Worm (Caenorhabditis elegans) whole organism, L2 larva: ENCODE results near the gene rmd-1.
A peak's percentile ranks its signal among the peaks of the same experiment; 100 is the strongest.

Experiments used
- C34F6.9 ChIP-seq: fragments of 150-350 bp; optimal IDR thresholded peaks from 2 replicates; lab custom pipeline; 2014; ENCODE audit warnings: missing biosample characterization, missing genetic modification characterization
- F13H6.1 ChIP-seq: sonication (generic microtip); optimal IDR thresholded peaks from 2 replicates; lab custom pipeline; 2016; ENCODE audit warnings: missing genetic modification characterization, missing compliant biosample characterization
- R02D3.7 ChIP-seq: fragments of 150-350 bp; optimal IDR thresholded peaks from 2 replicates; lab custom pipeline; 2014; ENCODE audit warnings: missing biosample characterization, missing genetic modification characterization
- Y55F3AM.14 ChIP-seq: fragments of 200-800 bp; sonication (Bioruptor generic); optimal IDR thresholded peaks from 2 replicates; lab custom pipeline; 2018; ENCODE audit warnings: mild to moderate bottlenecking, missing genetic modification characterization, missing compliant biosample characterization
- ZK546.5 ChIP-seq: sonication (generic microtip); optimal IDR thresholded peaks from 2 replicates; lab custom pipeline; 2017; ENCODE audit warnings: missing biosample characterization, missing genetic modification characterization
- alr-1 ChIP-seq: fragments of 150-350 bp; optimal IDR thresholded peaks from 2 replicates; lab custom pipeline; 2014; ENCODE audit warnings: missing biosample characterization, missing genetic modification characterization
- aly-2 ChIP-seq: fragments of 150-350 bp; optimal IDR thresholded peaks from 2 replicates; lab custom pipeline; 2014; ENCODE audit warnings: missing biosample characterization, missing genetic modification characterization
- ama-1 ChIP-seq: fragments of 150-350 bp; optimal IDR thresholded peaks from 2 replicates; lab custom pipeline; 2018; ENCODE audit warnings: inconsistent platforms
- blmp-1 ChIP-seq: sonication (generic microtip); optimal IDR thresholded peaks from 2 replicates; lab custom pipeline; 2017; ENCODE audit warnings: missing genetic modification characterization, mild to moderate bottlenecking, missing compliant biosample characterization, antibody characterized with exemption, moderate library complexity; ENCODE audit not compliant: insufficient read depth
- ceh-82 ChIP-seq: fragments of 150-350 bp; optimal IDR thresholded peaks from 2 replicates; lab custom pipeline; 2014; ENCODE audit warnings: missing biosample characterization, missing genetic modification characterization
- crh-2 ChIP-seq: sonication (generic microtip); optimal IDR thresholded peaks from 2 replicates; lab custom pipeline; 2017; ENCODE audit warnings: missing biosample characterization, missing genetic modification characterization
- dmd-4 ChIP-seq: sonication (generic microtip); optimal IDR thresholded peaks from 2 replicates; lab custom pipeline; 2017; ENCODE audit warnings: missing biosample characterization, missing genetic modification characterization
- egl-27 ChIP-seq: sonication (generic microtip); optimal IDR thresholded peaks from 3 replicates; lab custom pipeline; 2017; ENCODE audit warnings: missing biosample characterization, missing genetic modification reagents, missing genetic modification characterization
- elt-1 ChIP-seq: fragments of 150-350 bp; optimal IDR thresholded peaks from 2 replicates; lab custom pipeline; 2014; ENCODE audit warnings: missing biosample characterization, missing genetic modification characterization
- fos-1 ChIP-seq: fragments of 150-350 bp; optimal IDR thresholded peaks from 2 replicates; lab custom pipeline; 2014; ENCODE audit warnings: missing biosample characterization, missing genetic modification characterization
- gmeb-1 ChIP-seq: fragments of 150-350 bp; optimal IDR thresholded peaks from 2 replicates; lab custom pipeline; 2014; ENCODE audit warnings: missing biosample characterization, missing genetic modification characterization
- lin-11 ChIP-seq: fragments of 150-350 bp; sonication (generic microtip); optimal IDR thresholded peaks from 2 replicates; lab custom pipeline; 2014; ENCODE audit warnings: missing biosample characterization, missing genetic modification characterization, inconsistent platforms, mixed read lengths
- lin-13 ChIP-seq: fragments of 150-350 bp; optimal IDR thresholded peaks from 2 replicates; lab custom pipeline; 2014; ENCODE audit warnings: missing biosample characterization, missing genetic modification reagents, missing genetic modification characterization
- lin-39 ChIP-seq: fragments of 150-350 bp; optimal IDR thresholded peaks from 2 replicates; lab custom pipeline; 2014; ENCODE audit warnings: missing biosample characterization, missing genetic modification reagents, missing genetic modification characterization
- lsy-2 ChIP-seq, 2 experiments: fragments of 150-350 bp in 1 of 2; sonication (generic microtip) in 1 of 2; optimal IDR thresholded peaks; 2 replicates each; lab custom pipeline; 2014 to 2017; ENCODE audit warnings: missing biosample characterization in 2 of 2, missing genetic modification characterization in 2 of 2
- mab-5 ChIP-seq: fragments of 150-350 bp; optimal IDR thresholded peaks from 2 replicates; lab custom pipeline; 2014; ENCODE audit warnings: missing biosample characterization, missing genetic modification characterization
- mdl-1 ChIP-seq, 2 experiments: fragments of 150-350 bp in 1 of 2; sonication (generic microtip) in 1 of 2; optimal IDR thresholded peaks; 2 replicates each; lab custom pipeline; 2017; ENCODE audit warnings: missing biosample characterization in 2 of 2, missing genetic modification characterization in 2 of 2
- nhr-10 ChIP-seq: sonication (generic microtip); optimal IDR thresholded peaks from 2 replicates; lab custom pipeline; 2017; ENCODE audit warnings: missing biosample characterization, missing genetic modification characterization
- nhr-12 ChIP-seq: fragments of 150-350 bp; optimal IDR thresholded peaks from 2 replicates; lab custom pipeline; 2014; ENCODE audit warnings: missing biosample characterization, missing genetic modification characterization
- nhr-129 ChIP-seq: fragments of 150-350 bp; optimal IDR thresholded peaks from 2 replicates; lab custom pipeline; 2014; ENCODE audit warnings: missing biosample characterization, missing genetic modification characterization
- nhr-21 ChIP-seq: fragments of 150-350 bp; optimal IDR thresholded peaks from 2 replicates; lab custom pipeline; 2014; ENCODE audit warnings: missing biosample characterization, missing genetic modification characterization
- nhr-23 ChIP-seq: fragments of 150-350 bp; optimal IDR thresholded peaks from 2 replicates; lab custom pipeline; 2014; ENCODE audit warnings: missing biosample characterization, missing genetic modification reagents, missing genetic modification characterization
- nhr-237 ChIP-seq: fragments of 150-350 bp; optimal IDR thresholded peaks from 2 replicates; lab custom pipeline; 2014; ENCODE audit warnings: missing biosample characterization, missing genetic modification characterization
- nhr-25 ChIP-seq: fragments of 150-350 bp; sonication (generic microtip); optimal IDR thresholded peaks from 3 replicates; lab custom pipeline; 2014; ENCODE audit warnings: missing biosample characterization, missing genetic modification characterization
- nhr-6 ChIP-seq: fragments of 150-350 bp; optimal IDR thresholded peaks from 2 replicates; lab custom pipeline; 2014; ENCODE audit warnings: missing biosample characterization, missing genetic modification characterization
- sem-4 ChIP-seq: fragments of 150-350 bp; optimal IDR thresholded peaks from 2 replicates; lab custom pipeline; 2014; ENCODE audit warnings: missing biosample characterization, missing genetic modification reagents, missing genetic modification characterization
- sma-3 ChIP-seq: sonication (generic microtip); optimal IDR thresholded peaks from 2 replicates; lab custom pipeline; 2016; ENCODE audit warnings: missing genetic modification reagents, missing genetic modification characterization, missing compliant biosample characterization
- sma-9 ChIP-seq, 2 experiments: fragments of 150-350 bp in 1 of 2; sonication (generic microtip) in 1 of 2; optimal IDR thresholded peaks; 2 replicates each; lab custom pipeline; 2014 to 2016; ENCODE audit warnings: missing genetic modification characterization in 2 of 2, mild to moderate bottlenecking in 1 of 2, missing biosample characterization in 1 of 2, missing compliant biosample characterization in 1 of 2, missing genetic modification reagents in 1 of 2, moderate library complexity in 1 of 2
- snpc-4 ChIP-seq: fragments of 150-350 bp; optimal IDR thresholded peaks from 2 replicates; lab custom pipeline; 2014; ENCODE audit warnings: missing biosample characterization, missing genetic modification characterization
- unc-39 ChIP-seq: fragments of 150-350 bp; optimal IDR thresholded peaks from 2 replicates; lab custom pipeline; 2014; ENCODE audit warnings: missing biosample characterization, missing genetic modification characterization
- unc-55 ChIP-seq: fragments of 150-350 bp; sonication (generic microtip); optimal IDR thresholded peaks from 3 replicates; lab custom pipeline; 2014; ENCODE audit warnings: missing biosample characterization, missing genetic modification reagents, missing genetic modification characterization
- zag-1 ChIP-seq: fragments of 150-350 bp; optimal IDR thresholded peaks from 2 replicates; lab custom pipeline; 2014; ENCODE audit warnings: missing biosample characterization, missing genetic modification characterization
- ztf-1 ChIP-seq: fragments of 200-800 bp; sonication (Bioruptor generic); conservative IDR thresholded peaks from 2 replicates; pipeline ENCODE4 v1.3.6; 2022; ENCODE audit warnings: missing genetic modification characterization, missing compliant biosample characterization
- ztf-11 ChIP-seq: sonication (generic microtip); optimal IDR thresholded peaks from 2 replicates; lab custom pipeline; 2017; ENCODE audit warnings: missing biosample characterization, missing genetic modification characterization
- ztf-4 ChIP-seq: fragments of 150-350 bp; optimal IDR thresholded peaks from 2 replicates; lab custom pipeline; 2014; ENCODE audit warnings: missing biosample characterization, missing genetic modification characterization

Gene rmd-1

DNA sequence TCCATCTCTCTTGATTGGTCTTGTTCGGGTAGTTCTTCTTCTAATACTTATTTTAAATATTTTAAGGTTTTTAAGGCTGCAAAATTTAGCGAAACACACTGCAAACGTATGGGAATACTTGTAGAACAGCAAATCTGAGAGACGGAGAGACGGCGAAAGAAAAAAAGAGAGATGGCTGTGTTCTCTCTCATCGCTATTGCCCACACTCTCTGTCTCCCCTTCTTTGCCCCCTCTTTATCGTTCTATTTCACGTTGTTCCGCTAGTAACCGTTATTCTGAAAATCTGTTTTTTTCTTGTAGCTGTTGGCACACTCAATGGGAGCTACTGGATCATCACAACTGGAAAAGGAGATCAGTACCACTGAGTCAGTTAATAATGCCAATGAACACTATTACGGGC is 17.4 kb downstream of the rmd-1 start, which contains the start of gene usp-46:
Gene usp-46, plus strand, starts transcription at position 301 of the 400 bp plus-strand sequence.
- TF ChIP-seq mdl-1 (tag; optimal IDR thresholded peaks at IDR 0.05; lab: Kevin White, UChicago) (no peak), ceh-82 (tag; lab: Kevin White, UChicago) (no peak), lsy-2 (tag; optimal IDR thresholded peaks at IDR 0.05; lab: Kevin White, UChicago) (peak in 1 of 2 experiments; percentile 15), C34F6.9 (tag; lab: Kevin White, UChicago) (peak; percentile 22), lin-39 (tag; lab: Kevin White, UChicago) (no peak), nhr-129 (tag; lab: Kevin White, UChicago) (peak; percentile 5)

ce11 chrIII:9779080-9779479 is 20.2 kb downstream of the rmd-1 start:
- TF ChIP-seq blmp-1 (tag; lab: Kevin White, UChicago) = no peak
- no peak for TF ChIP-seq alr-1 (tag; lab: Kevin White, UChicago)
- TF ChIP-seq lin-39 (tag; lab: Kevin White, UChicago) = no peak
- TF ChIP-seq nhr-237 (tag; lab: Kevin White, UChicago) = no peak
- TF ChIP-seq lin-13 = no peak
- no peak for TF ChIP-seq lin-11 (tag; lab: Kevin White, UChicago)
- TF ChIP-seq unc-39 (tag; lab: Kevin White, UChicago) = no peak
- TF ChIP-seq ama-1 (lab: Kevin White, UChicago) = no peak
- no peak for TF ChIP-seq ceh-82 (tag; lab: Kevin White, UChicago)
- TF ChIP-seq zag-1 (tag; lab: Kevin White, UChicago) = no peak
- no peak for TF ChIP-seq Y55F3AM.14 (GFP tag; lab: Kevin White, UChicago)
- no peak for TF ChIP-seq nhr-10
- no peak for TF ChIP-seq nhr-12
- no peak for TF ChIP-seq nhr-129 (tag; lab: Kevin White, UChicago)
- TF ChIP-seq dmd-4 (tag; lab: Kevin White, UChicago) = no peak
- TF ChIP-seq lsy-2 (tag; optimal IDR thresholded peaks at IDR 0.05; lab: Kevin White, UChicago) = no peak
- TF ChIP-seq nhr-25 = no peak

ce11 chrIII:9780254-9780653 is 21.4 kb downstream of the rmd-1 start, which contains the start of gene sqv-3:
Gene sqv-3, minus strand, starts transcription at chrIII:9780354.
- TF ChIP-seq ztf-4 (no peak), R02D3.7 (tag; lab: Kevin White, UChicago) (no peak), alr-1 (tag; lab: Kevin White, UChicago) (no peak), lin-13 (no peak), lsy-2 (tag; optimal IDR thresholded peaks at IDR 0.05; lab: Kevin White, UChicago) (no peak), mdl-1 (tag; optimal IDR thresholded peaks at IDR 0.05; lab: Kevin White, UChicago) (no peak), blmp-1 (tag; lab: Kevin White, UChicago) (no peak), ama-1 (lab: Kevin White, UChicago) (no peak), crh-2 (no peak), aly-2 (tag; lab: Kevin White, UChicago) (no peak), nhr-10 (no peak), C34F6.9 (tag; lab: Kevin White, UChicago) (no peak)

- peak; percentile 78 for TF ChIP-seq ama-1 (lab: Kevin White, UChicago)
- peak; percentile 95 for TF ChIP-seq crh-2
- TF ChIP-seq nhr-25 = peak; percentile 75
- peak; percentile 98 for TF ChIP-seq C34F6.9 (tag; lab: Kevin White, UChicago)
- peak; percentile 55 for TF ChIP-seq ceh-82 (tag; lab: Kevin White, UChicago)
- peak in 1 of 2 experiments; percentile 41 for TF ChIP-seq mdl-1 (tag; optimal IDR thresholded peaks at IDR 0.05; lab: Kevin White, UChicago)
- peak; percentile 88 for TF ChIP-seq nhr-129 (tag; lab: Kevin White, UChicago)
- TF ChIP-seq lin-13 = peak; percentile 85
- TF ChIP-seq nhr-6 (tag; lab: Kevin White, UChicago) = peak; percentile 39
- no peak for TF ChIP-seq nhr-10
- peak; percentile 11 for TF ChIP-seq R02D3.7 (tag; lab: Kevin White, UChicago)
- TF ChIP-seq ztf-4 = peak; percentile 65
- TF ChIP-seq fos-1 (tag; lab: Kevin White, UChicago) = peak; percentile 99
- peak; percentile 69 for TF ChIP-seq zag-1 (tag; lab: Kevin White, UChicago)
- TF ChIP-seq sma-3 = peak; percentile 83
- peak; percentile 42 for TF ChIP-seq ZK546.5
- TF ChIP-seq Y55F3AM.14 (GFP tag; lab: Kevin White, UChicago) = no peak
- TF ChIP-seq sem-4 (tag; lab: Kevin White, UChicago) = no peak
- TF ChIP-seq nhr-23 (tag; lab: Kevin White, UChicago) = no peak
- peak; percentile 78 to 94 for TF ChIP-seq lsy-2 (tag; optimal IDR thresholded peaks at IDR 0.05; lab: Kevin White, UChicago)
- TF ChIP-seq snpc-4 (tag; lab: Kevin White, UChicago) = peak; percentile 53
- peak; percentile 46 for TF ChIP-seq egl-27 (tag; lab: Kevin White, UChicago)
- TF ChIP-seq lin-11 (tag; lab: Kevin White, UChicago) = peak; percentile 67
- peak; percentile 43 for TF ChIP-seq mab-5 (tag; lab: Kevin White, UChicago)
- no peak for TF ChIP-seq ztf-11 (tag; lab: Kevin White, UChicago)
- TF ChIP-seq unc-55 (GFP tag; lab: Kevin White, UChicago) = peak; percentile 97
- peak; percentile 79 for TF ChIP-seq gmeb-1 (tag; lab: Kevin White, UChicago)
- peak; percentile 56 for TF ChIP-seq blmp-1 (tag; lab: Kevin White, UChicago)
- TF ChIP-seq dmd-4 (tag; lab: Kevin White, UChicago) = no peak
- TF ChIP-seq F13H6.1 (tag; lab: Kevin White, UChicago) = peak; percentile 74
- TF ChIP-seq sma-9 (GFP tag; optimal IDR thresholded peaks at IDR 0.05; lab: Kevin White, UChicago) = peak; percentile 40
- no peak for TF ChIP-seq sma-9 (tag; optimal IDR thresholded peaks at IDR 0.05; lab: Kevin White, UChicago)
- TF ChIP-seq elt-1 (tag; lab: Kevin White, UChicago) = no peak
- no peak for TF ChIP-seq ztf-1 (GFP tag; lab: Robert Waterston, UW)
- TF ChIP-seq nhr-12 = no peak
- peak; percentile 81 for TF ChIP-seq nhr-21 (tag; lab: Kevin White, UChicago)
These were observed 21.9 kb downstream of the rmd-1 start, which contains the start of gene vha-1 for ce11 chrIII:9780665-9781304. Gene vha-1, plus strand, starts transcription at chrIII:9781254.
